Fruit fly (Drosophila melanogaster): ENCODE data around the gene CG43074.

DNA sequence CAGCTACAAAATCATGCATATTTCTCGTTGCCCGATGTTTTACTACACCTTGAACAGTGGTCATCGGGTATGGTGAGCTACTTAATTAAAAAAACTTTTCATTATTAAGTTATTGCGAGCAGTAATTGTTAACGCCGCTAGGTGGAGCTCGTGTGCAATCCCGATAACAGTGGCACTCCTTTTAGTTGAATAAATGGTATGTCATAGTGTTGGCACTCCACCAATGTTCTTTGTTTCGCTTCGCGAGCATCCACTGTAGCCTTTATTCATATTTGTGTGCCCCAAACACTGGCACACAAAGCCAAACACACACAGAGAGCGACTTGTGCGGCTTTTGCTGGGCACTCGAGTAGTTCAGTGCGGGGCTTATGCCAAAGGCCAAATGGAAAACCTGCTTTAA, 33.4 kb upstream of the CG43074 start:
- TF ChIP-seq CTCF (optimal IDR thresholded peaks at IDR 0.05) (peak; percentile 67 to 71), CG8478 (optimal IDR thresholded peaks at IDR 0.05) (no peak)
